Fruit fly (Drosophila melanogaster): ENCODE measurements around the gene CG31661.

- TF ChIP-seq CG11617 (GFP tag; optimal IDR thresholded peaks at IDR 0.05) (no peak), CG12768 (GFP tag; optimal IDR thresholded peaks at IDR 0.05) (no peak)
These were observed 3.3 kb upstream of the CG31661 start, which contains the start of gene CG33128 for dm6 chr2L:1493770-1494169.
